Worm (Caenorhabditis elegans) whole organism, L4 larva: ENCODE measurements around the gene bus-8B.

ENCODE experiments used
- F26F4.8 ChIP-seq: fragments of 200-800 bp; sonication (Bioruptor generic); conservative IDR thresholded peaks from 2 replicates; pipeline ENCODE4 v1.3.6; 2022; ENCODE audit warnings: missing genetic modification characterization, missing compliant biosample characterization
- F44E2.7 ChIP-seq: fragments of 200-800 bp; sonication (Bioruptor generic); IDR thresholded peaks from 2 replicates; pipeline ENCODE4 v2.1.2; 2022; ENCODE audit warnings: missing genetic modification characterization, missing compliant biosample characterization
- R02D3.7 ChIP-seq: fragments of 150-350 bp; sonication (generic microtip); optimal IDR thresholded peaks from 3 replicates; lab custom pipeline; 2014; ENCODE audit warnings: missing biosample characterization, missing genetic modification characterization
- T20F7.1 ChIP-seq: fragments of 200-800 bp; sonication (Bioruptor generic); optimal IDR thresholded peaks from 2 replicates; lab custom pipeline; 2018; ENCODE audit warnings: mild to moderate bottlenecking, missing genetic modification characterization, missing compliant biosample characterization
- Y48G9A.11 ChIP-seq: fragments of 200-800 bp; sonication (Bioruptor generic); IDR thresholded peaks from 2 replicates; pipeline ENCODE4 v1.3.6; 2022; ENCODE audit warnings: missing genetic modification reagents, missing genetic modification characterization, missing compliant biosample characterization
- Y75B8A.6 ChIP-seq: fragments of 200-800 bp; sonication (Bioruptor generic); IDR thresholded peaks from 2 replicates; pipeline ENCODE4 v1.3.6; 2022; ENCODE audit warnings: missing genetic modification reagents, missing genetic modification characterization, missing compliant biosample characterization
- aha-1 ChIP-seq: fragments of 150-350 bp; peaks from one replicate; lab custom pipeline; 2014; ENCODE audit warnings: missing biosample characterization, missing genetic modification characterization
- ceh-44 ChIP-seq: fragments of 200-800 bp; sonication (Bioruptor generic); IDR thresholded peaks from 2 replicates; pipeline ENCODE4 v1.3.6; 2022; ENCODE audit warnings: missing genetic modification reagents, missing genetic modification characterization, missing compliant biosample characterization
- ceh-82 ChIP-seq: sonication (generic microtip); optimal IDR thresholded peaks from 2 replicates; lab custom pipeline; 2017; ENCODE audit warnings: missing biosample characterization, missing genetic modification characterization
- ces-1 ChIP-seq: fragments of 150-350 bp; sonication (generic microtip); optimal IDR thresholded peaks from 4 replicates; lab custom pipeline; 2014; ENCODE audit warnings: missing biosample characterization, missing genetic modification reagents, missing genetic modification characterization
- cey-2 ChIP-seq: sonication (generic microtip); optimal IDR thresholded peaks from 3 replicates; lab custom pipeline; 2017; ENCODE audit warnings: missing genetic modification characterization, mild to moderate bottlenecking, missing compliant biosample characterization, antibody characterized with exemption, borderline replicate concordance; ENCODE audit not compliant: insufficient read depth
- daf-16 ChIP-seq, 3 experiments: sonication (generic microtip); optimal IDR thresholded peaks; 2 replicates each; lab custom pipeline; 2016 to 2017; ENCODE audit warnings: missing genetic modification characterization in 3 of 3, missing genetic modification reagents in 3 of 3, mild to moderate bottlenecking in 2 of 3, missing compliant biosample characterization in 2 of 3, missing biosample characterization in 1 of 3, moderate library complexity in 1 of 3
- dmd-6 ChIP-seq: fragments of 200-800 bp; sonication (Bioruptor generic); IDR thresholded peaks from 2 replicates; pipeline ENCODE4 v1.3.6; 2022; ENCODE audit warnings: missing genetic modification reagents, missing genetic modification characterization, missing compliant biosample characterization
- dve-1 ChIP-seq: sonication (generic microtip); optimal IDR thresholded peaks from 2 replicates; lab custom pipeline; 2017; ENCODE audit warnings: antibody characterized with exemption, mild to moderate bottlenecking, missing genetic modification characterization, missing compliant biosample characterization; ENCODE audit not compliant: insufficient read depth
- gei-8 ChIP-seq: fragments of 200-800 bp; sonication (Bioruptor generic); optimal IDR thresholded peaks from 2 replicates; lab custom pipeline; 2018; ENCODE audit warnings: mild to moderate bottlenecking, missing genetic modification characterization, missing compliant biosample characterization
- hlh-11 ChIP-seq: fragments of 200-800 bp; sonication (Bioruptor generic); optimal IDR thresholded peaks from 2 replicates; lab custom pipeline; 2018; ENCODE audit warnings: mild to moderate bottlenecking, missing genetic modification characterization, missing compliant biosample characterization
- hlh-30 ChIP-seq: sonication (generic microtip); optimal IDR thresholded peaks from 2 replicates; lab custom pipeline; 2017; ENCODE audit warnings: antibody characterized with exemption, mild to moderate bottlenecking, missing genetic modification characterization, missing compliant biosample characterization; ENCODE audit not compliant: insufficient read depth
- lin-38 ChIP-seq: fragments of 200-800 bp; sonication (Bioruptor generic); IDR thresholded peaks from 2 replicates; pipeline ENCODE4 v1.3.6; 2022; ENCODE audit warnings: missing genetic modification reagents, missing genetic modification characterization, missing compliant biosample characterization
- lir-3 ChIP-seq: sonication (generic microtip); optimal IDR thresholded peaks from 2 replicates; lab custom pipeline; 2016; ENCODE audit warnings: mild to moderate bottlenecking, missing genetic modification characterization, missing compliant biosample characterization
- lsy-2 ChIP-seq, 2 experiments: fragments of 150-350 bp in 1 of 2; sonication (generic microtip) in 1 of 2; optimal IDR thresholded peaks; 2 replicates each; lab custom pipeline; 2014 to 2017; ENCODE audit warnings: missing biosample characterization in 2 of 2, missing genetic modification characterization in 2 of 2
- madf-5 ChIP-seq, 2 experiments: fragments of 200-800 bp; sonication (Bioruptor generic); IDR thresholded peaks; 2 replicates each; pipeline ENCODE4 v1.3.6; 2022; ENCODE audit warnings: missing compliant biosample characterization in 2 of 2, missing genetic modification characterization in 2 of 2
- nhr-102 ChIP-seq: sonication (generic microtip); optimal IDR thresholded peaks from 2 replicates; lab custom pipeline; 2016; ENCODE audit warnings: mild to moderate bottlenecking, missing genetic modification characterization, moderate library complexity, missing compliant biosample characterization
- nhr-237 ChIP-seq: sonication (generic microtip); optimal IDR thresholded peaks from 2 replicates; lab custom pipeline; 2017; ENCODE audit warnings: missing biosample characterization, missing genetic modification characterization
- nhr-28 ChIP-seq: fragments of 150-350 bp; optimal IDR thresholded peaks from 2 replicates; lab custom pipeline; 2014; ENCODE audit warnings: missing biosample characterization, missing genetic modification characterization
- nhr-48 ChIP-seq: sonication (generic microtip); optimal IDR thresholded peaks from 2 replicates; lab custom pipeline; 2016; ENCODE audit warnings: mild to moderate bottlenecking, missing genetic modification characterization, missing compliant biosample characterization
- pqm-1 ChIP-seq: sonication (generic microtip); optimal IDR thresholded peaks from 2 replicates; lab custom pipeline; 2017; ENCODE audit warnings: missing biosample characterization, missing genetic modification characterization
- rbr-2 ChIP-seq: sonication (generic microtip); optimal IDR thresholded peaks from 2 replicates; lab custom pipeline; 2016; ENCODE audit warnings: missing genotype, missing genetic modification characterization, missing compliant biosample characterization
- spr-1 ChIP-seq: sonication (generic microtip); optimal IDR thresholded peaks from 2 replicates; lab custom pipeline; 2016; ENCODE audit warnings: mild to moderate bottlenecking, missing genetic modification characterization, missing compliant biosample characterization
- unc-130 ChIP-seq: sonication (generic microtip); optimal IDR thresholded peaks from 2 replicates; lab custom pipeline; 2016; ENCODE audit warnings: missing genetic modification reagents, missing genetic modification characterization, missing compliant biosample characterization
- unc-62 ChIP-seq, 3 experiments: fragments of 150-350 bp in 1 of 3; sonication (generic microtip); optimal IDR thresholded peaks in 2 of 3; peaks in 1 of 3; 1 replicate in 1 of 3; 2 replicates in 2 of 3; lab custom pipeline; 2014 to 2017; ENCODE audit warnings: missing biosample characterization in 3 of 3, missing genetic modification characterization in 3 of 3, missing genetic modification reagents in 3 of 3, missing genotype in 1 of 3
- vab-7 ChIP-seq: fragments of 200-800 bp; sonication (Bioruptor generic); IDR thresholded peaks from 2 replicates; pipeline ENCODE4 v1.3.6; 2022; ENCODE audit warnings: missing genetic modification reagents, missing genetic modification characterization, missing compliant biosample characterization
- ztf-7 ChIP-seq: fragments of 150-350 bp; optimal IDR thresholded peaks from 2 replicates; lab custom pipeline; 2014; ENCODE audit warnings: missing biosample characterization, missing genetic modification characterization

The bus-8B gene

ce11 chrX:5457184-5457583 is 35.9 kb upstream of the bus-8B start:
- TF ChIP-seq F44E2.7 (GFP tag; lab: Robert Waterston, UW) (no peak), nhr-237 (no peak), dmd-6 (GFP tag; lab: Robert Waterston, UW) (no peak), spr-1 (tag; lab: Kevin White, UChicago) (no peak), pqm-1 (no peak), hlh-30 (tag; lab: Kevin White, UChicago) (no peak), ceh-44 (no peak), aha-1 (peak; percentile 93), Y48G9A.11 (GFP tag; lab: Robert Waterston, UW) (no peak)

- TF ChIP-seq R02D3.7 (no peak), madf-5 (GFP tag; IDR thresholded peaks at IDR 0.05; lab: Robert Waterston, UW) (0 out of 4 replicates have a peak, but pooled peaks of 1 of the 2 experiments have one; percentile 10), T20F7.1 (GFP tag; lab: Kevin White, UChicago) (no peak), ces-1 (GFP tag; lab: Kevin White, UChicago) (no peak), gei-8 (GFP tag; lab: Kevin White, UChicago) (no peak), aha-1 (peak; percentile 81)
Measured at ce11 chrX:5458043-5458442, 35.1 kb upstream of the bus-8B start.

ce11 chrX:5458750-5459149 is 34.4 kb upstream of the bus-8B start:
- TF ChIP-seq hlh-11 (tag; lab: Kevin White, UChicago) (peak; percentile 2), F26F4.8 (GFP tag; lab: Robert Waterston, UW) (no peak), dve-1 (tag; lab: Kevin White, UChicago) (peak; percentile 54), vab-7 (GFP tag; lab: Robert Waterston, UW) (no peak), aha-1 (peak; percentile 58), unc-62 (GFP tag; optimal IDR thresholded peaks at IDR 0.05 in 1 of 2; lab: Kevin White, UChicago) (peak in 1 of 2 experiments; percentile 45), unc-62 (tag; optimal IDR thresholded peaks at IDR 0.05; lab: Kevin White, UChicago) (no peak), nhr-28 (tag; lab: Kevin White, UChicago) (peak; percentile 10), lin-38 (GFP tag; lab: Robert Waterston, UW) (no peak), daf-16 (GFP tag; optimal IDR thresholded peaks at IDR 0.05; lab: Kevin White, UChicago) (no peak), daf-16 (tag; optimal IDR thresholded peaks at IDR 0.05; lab: Kevin White, UChicago) (peak; percentile 30)

ce11 chrX:5460930-5461329 is 32.2 kb upstream of the bus-8B start, which contains the start of gene ddr-1:
ddr-1 (plus strand) TSS chrX:5461230.
- TF ChIP-seq ceh-82 (tag; lab: Kevin White, UChicago) = no peak
- TF ChIP-seq nhr-48 (tag; lab: Kevin White, UChicago) = no peak
- no peak for TF ChIP-seq R02D3.7
- no peak for TF ChIP-seq nhr-102 (tag; lab: Kevin White, UChicago)
- no peak for TF ChIP-seq rbr-2 (tag; lab: Kevin White, UChicago)
- TF ChIP-seq cey-2 = no peak
- TF ChIP-seq lir-3 (tag; lab: Kevin White, UChicago) = no peak
- TF ChIP-seq Y75B8A.6 (GFP tag; lab: Robert Waterston, UW) = no peak
- TF ChIP-seq unc-130 = no peak
- TF ChIP-seq hlh-30 (tag; lab: Kevin White, UChicago) = no peak
- TF ChIP-seq lsy-2 (tag; optimal IDR thresholded peaks at IDR 0.05; lab: Kevin White, UChicago) = no peak
- TF ChIP-seq, all 104 proteins: peak for 0

- TF ChIP-seq pqm-1 = peak; percentile 53
- TF ChIP-seq daf-16 (GFP tag; optimal IDR thresholded peaks at IDR 0.05; lab: Kevin White, UChicago) = no peak
- peak; percentile 0 for TF ChIP-seq daf-16 (tag; optimal IDR thresholded peaks at IDR 0.05; lab: Kevin White, UChicago)
- no peak for TF ChIP-seq ztf-7
- TF ChIP-seq, all 104 proteins: peak for 2
Measured at ce11 chrX:5465631-5466030, 27.5 kb upstream of the bus-8B start.
